Worm (Caenorhabditis elegans): ENCODE measurements around the gene F42G4.2.
"Not testable (repeated sequence)": the region's sequence is repeated elsewhere in the genome, so short reads cannot be mapped to it uniquely, and the experiment has no call there.

DNA sequence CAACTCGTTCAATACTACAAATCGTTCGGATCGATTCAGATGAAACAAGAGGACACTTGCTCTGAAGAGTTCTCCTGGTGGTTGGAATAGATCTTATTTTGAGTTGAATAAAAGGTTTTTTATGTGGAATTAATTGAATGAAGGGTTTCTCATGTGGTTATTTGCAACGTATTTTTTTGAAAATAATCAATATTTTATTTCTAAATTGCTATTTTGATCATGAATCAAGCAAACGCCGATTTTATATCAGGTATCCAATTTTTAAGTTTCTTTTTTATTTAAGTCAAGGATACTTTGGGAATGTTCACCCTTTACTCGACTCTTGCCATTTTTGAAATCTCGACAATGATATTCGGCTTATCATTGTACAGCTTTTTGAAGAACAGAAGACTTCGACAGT, 32.9 kb downstream of the F42G4.2 start, which contains the start of gene Y81G3A.2:
- not testable (repeated sequence) for TF ChIP-seq ama-1 (optimal IDR thresholded peaks at IDR 0.05); nhr-23 (tag; optimal IDR thresholded peaks at IDR 0.05); unc-39 (tag; optimal IDR thresholded peaks at IDR 0.05); lin-13 (GFP tag; optimal IDR thresholded peaks at IDR 0.05)
